Fruit fly (Drosophila melanogaster) Kc167 (cell line): ENCODE results near the gene CG7368.

Experiments
- Myc ChIP-seq: fragments of >200 bp; optimal IDR thresholded peaks from 2 replicates; lab custom pipeline; 2017; ENCODE audit warnings: missing external identifiers
- Sin3A ChIP-seq: fragments of >200 bp; optimal IDR thresholded peaks from 2 replicates; lab custom pipeline; 2018; ENCODE audit warnings: missing external identifiers
- h ChIP-seq: fragments of >200 bp; optimal IDR thresholded peaks from 3 replicates; lab custom pipeline; 2018; ENCODE audit warnings: missing external identifiers
- insv ChIP-seq: fragments of >200 bp; optimal IDR thresholded peaks from 3 replicates; lab custom pipeline; 2018; ENCODE audit warnings: missing external identifiers
- psq ChIP-seq: fragments of >200 bp; optimal IDR thresholded peaks from 2 replicates; lab custom pipeline; 2017; ENCODE audit warnings: missing external identifiers
- ttk ChIP-seq: sonication (Bioruptor generic); optimal IDR thresholded peaks from 2 replicates; lab custom pipeline; 2017; ENCODE audit warnings: missing external identifiers

DNA sequence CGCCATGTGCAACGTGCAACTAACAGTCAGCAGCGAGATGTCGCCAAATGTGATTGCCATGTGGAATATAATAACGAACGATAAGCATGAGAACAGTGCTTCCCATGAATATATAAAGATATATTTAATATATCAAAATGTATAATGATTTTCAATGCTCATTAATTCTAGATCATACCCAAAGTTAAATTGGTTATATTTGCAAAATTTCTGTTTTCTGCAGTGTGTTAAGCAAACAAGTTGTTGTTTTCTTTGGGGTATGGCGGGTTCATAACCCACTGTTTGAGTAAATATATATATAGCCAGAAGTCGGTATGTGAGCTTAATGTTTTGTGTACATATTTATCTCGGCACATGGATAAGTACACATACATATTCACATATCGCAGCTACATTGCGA lies 39.8 kb downstream of the CG7368 start:
- TF ChIP-seq ttk (lab: Kevin White, UChicago) = no peak
- no peak for TF ChIP-seq psq
- no peak for TF ChIP-seq Sin3A
- no peak for TF ChIP-seq Myc (lab: Kevin White, UChicago)
- no peak for TF ChIP-seq insv (lab: Kevin White, UChicago)
- no peak for TF ChIP-seq h
